Fruit fly (Drosophila melanogaster) whole organism, embryonic: ENCODE results near the gene CG13096.
A peak's percentile ranks its signal among the peaks of the same experiment; 100 is the strongest.

Source experiments
- Aef1 ChIP-seq: fragments of 200-800 bp; sonication (Bioruptor generic); IDR thresholded peaks from 3 replicates; pipeline ENCODE4 v1.3.6; 2022; ENCODE audit warnings: missing biosample characterization, missing genetic modification characterization
- Blimp-1 ChIP-seq: fragments of 200-800 bp; sonication (Bioruptor generic); optimal IDR thresholded peaks from 3 replicates; lab custom pipeline; 2018; ENCODE audit warnings: missing biosample characterization, missing genetic modification characterization, mild to moderate bottlenecking, moderate library complexity, missing genetic modification reagents
- BtbVII ChIP-seq: fragments of 200-800 bp; sonication (Bioruptor generic); optimal IDR thresholded peaks from 3 replicates; lab custom pipeline; 2017; ENCODE audit warnings: missing biosample characterization, mild to moderate bottlenecking, missing genetic modification characterization
- CG10267 ChIP-seq: fragments of 200-800 bp; sonication (Bioruptor generic); optimal IDR thresholded peaks from 2 replicates; lab custom pipeline; 2018; ENCODE audit warnings: missing biosample characterization, mild to moderate bottlenecking, missing genetic modification characterization, moderate library complexity
- CG11695 ChIP-seq: fragments of 200-800 bp; sonication (Bioruptor generic); IDR thresholded peaks from 3 replicates; pipeline ENCODE4 v1.3.6; 2022; ENCODE audit warnings: missing biosample characterization, missing genetic modification characterization
- CG13894 ChIP-seq: fragments of 200-800 bp; sonication (Bioruptor generic); optimal IDR thresholded peaks from 3 replicates; lab custom pipeline; 2018; ENCODE audit warnings: missing biosample characterization, mild to moderate bottlenecking, missing genetic modification characterization, moderate library complexity
- CG1529 ChIP-seq: fragments of 200-800 bp; sonication (Bioruptor generic); optimal IDR thresholded peaks from 3 replicates; lab custom pipeline; 2018; ENCODE audit warnings: missing biosample characterization, missing genetic modification characterization
- CG15696 ChIP-seq: fragments of 200-800 bp; sonication (Bioruptor generic); optimal IDR thresholded peaks from 2 replicates; lab custom pipeline; 2019; ENCODE audit warnings: missing biosample characterization, mild to moderate bottlenecking, missing genetic modification characterization, moderate library complexity
- CG16815 ChIP-seq: fragments of 200-800 bp; sonication (Bioruptor generic); optimal IDR thresholded peaks from 3 replicates; lab custom pipeline; 2017; ENCODE audit warnings: missing biosample characterization, mild to moderate bottlenecking, missing genetic modification characterization
- CG17829 ChIP-seq: fragments of 200-800 bp; optimal IDR thresholded peaks from 2 replicates; lab custom pipeline; 2019; ENCODE audit warnings: missing biosample characterization, mild to moderate bottlenecking, missing genetic modification characterization, moderate library complexity
- CG2712 ChIP-seq: fragments of 200-800 bp; optimal IDR thresholded peaks from 3 replicates; lab custom pipeline; 2019; ENCODE audit warnings: missing biosample characterization, mild to moderate bottlenecking, missing genetic modification characterization, moderate library complexity
- CG33557 ChIP-seq: fragments of 200-800 bp; sonication (Bioruptor generic); optimal IDR thresholded peaks from 2 replicates; lab custom pipeline; 2019; ENCODE audit warnings: missing biosample characterization, mild to moderate bottlenecking, missing genetic modification characterization, moderate library complexity
- CG7357 ChIP-seq: fragments of 200-800 bp; sonication (Bioruptor generic); IDR thresholded peaks from 3 replicates; pipeline ENCODE4 v1.3.6; 2022; ENCODE audit warnings: missing biosample characterization, missing genetic modification characterization
- CG7963 ChIP-seq: fragments of 200-800 bp; sonication (Bioruptor generic); IDR thresholded peaks from 3 replicates; pipeline ENCODE4 v1.3.6; 2022; ENCODE audit warnings: missing biosample characterization, missing genetic modification characterization; ENCODE audit not compliant: partially characterized antibody
- CG9437 ChIP-seq: fragments of 200-800 bp; sonication (Bioruptor generic); optimal IDR thresholded peaks from 2 replicates; lab custom pipeline; 2018; ENCODE audit warnings: missing biosample characterization, mild to moderate bottlenecking, missing genetic modification characterization
- CG9876 ChIP-seq: fragments of 200-800 bp; sonication (Bioruptor generic); optimal IDR thresholded peaks from 2 replicates; lab custom pipeline; 2016; ENCODE audit warnings: missing biosample characterization, missing genetic modification characterization
- Dbx ChIP-seq: fragments of 200-800 bp; sonication (Bioruptor generic); IDR thresholded peaks from 3 replicates; pipeline ENCODE4 v1.3.6; 2022; ENCODE audit warnings: missing biosample characterization, missing genetic modification characterization
- Dp ChIP-seq: fragments of 200-800 bp; sonication (Bioruptor generic); optimal IDR thresholded peaks from 2 replicates; lab custom pipeline; 2018; ENCODE audit warnings: missing biosample characterization, mild to moderate bottlenecking, missing genetic modification characterization, moderate library complexity
- Ets97D ChIP-seq: fragments of 200-800 bp; sonication (Bioruptor generic); optimal IDR thresholded peaks from 3 replicates; lab custom pipeline; 2016; ENCODE audit warnings: missing biosample characterization, missing genetic modification characterization
- Fer3 ChIP-seq: fragments of 200-800 bp; sonication (Bioruptor generic); optimal IDR thresholded peaks from 2 replicates; lab custom pipeline; 2018; ENCODE audit warnings: missing biosample characterization, mild to moderate bottlenecking, missing genetic modification characterization, moderate library complexity
- HmgZ ChIP-seq: fragments of 200-800 bp; sonication (Bioruptor generic); optimal IDR thresholded peaks from 2 replicates; lab custom pipeline; 2018; ENCODE audit warnings: missing biosample characterization, mild to moderate bottlenecking, missing genetic modification characterization
- Hr3 ChIP-seq: fragments of 200-800 bp; sonication (Bioruptor generic); optimal IDR thresholded peaks from 3 replicates; lab custom pipeline; 2016; ENCODE audit warnings: missing biosample characterization, missing genetic modification characterization
- Hr51 ChIP-seq, 2 experiments: fragments of 200-800 bp; sonication (Bioruptor generic); optimal IDR thresholded peaks; 2 replicates in 1 of 2; 3 replicates in 1 of 2; lab custom pipeline; 2016 to 2018; ENCODE audit warnings: missing biosample characterization in 2 of 2, missing genetic modification characterization in 2 of 2, mild to moderate bottlenecking in 1 of 2, moderate library complexity in 1 of 2
- Hsf ChIP-seq: fragments of 200-800 bp; sonication (Bioruptor generic); optimal IDR thresholded peaks from 3 replicates; lab custom pipeline; 2016; ENCODE audit warnings: missing biosample characterization, missing genetic modification characterization
- MTF-1 ChIP-seq: fragments of 200-800 bp; sonication (Bioruptor generic); optimal IDR thresholded peaks from 2 replicates; lab custom pipeline; 2018; ENCODE audit warnings: missing biosample characterization, mild to moderate bottlenecking, missing genetic modification characterization, borderline replicate concordance
- Med ChIP-seq: fragments of 200-800 bp; sonication (Bioruptor generic); peaks from one replicate; lab custom pipeline; 2016; ENCODE audit warnings: missing biosample characterization, missing genetic modification characterization, mild to moderate bottlenecking, inconsistent platforms, moderate library complexity
- Meics ChIP-seq: fragments of 200-800 bp; sonication (Bioruptor generic); optimal IDR thresholded peaks from 2 replicates; lab custom pipeline; 2017; ENCODE audit warnings: missing biosample characterization, mild to moderate bottlenecking, missing genetic modification characterization
- Nf-YB ChIP-seq: fragments of 200-800 bp; sonication (Bioruptor generic); optimal IDR thresholded peaks from 3 replicates; lab custom pipeline; 2019; ENCODE audit warnings: missing biosample characterization, mild to moderate bottlenecking, missing genetic modification characterization, moderate library complexity
- Pdp1 ChIP-seq, 2 experiments: fragments of 200-800 bp; sonication (Bioruptor generic); optimal IDR thresholded peaks; 3 replicates each; lab custom pipeline; 2016; ENCODE audit warnings: missing biosample characterization in 2 of 2, missing genetic modification characterization in 2 of 2, mild to moderate bottlenecking in 1 of 2, moderate library complexity in 1 of 2
- Side ChIP-seq: fragments of 200-800 bp; sonication (Bioruptor generic); optimal IDR thresholded peaks from 2 replicates; lab custom pipeline; 2016; ENCODE audit warnings: missing biosample characterization, missing genetic modification characterization
- Sin3A ChIP-seq: fragments of >200 bp; optimal IDR thresholded peaks from 2 replicates; lab custom pipeline; 2018
- Six4 ChIP-seq: fragments of 200-800 bp; sonication (Bioruptor generic); optimal IDR thresholded peaks from 2 replicates; lab custom pipeline; 2016; ENCODE audit warnings: missing biosample characterization, missing genetic modification characterization
- Sry-δ ChIP-seq: fragments of 200-800 bp; sonication (Bioruptor generic); optimal IDR thresholded peaks from 2 replicates; lab custom pipeline; 2016; ENCODE audit warnings: missing biosample characterization, missing genetic modification characterization
- Vsx1 ChIP-seq: fragments of 200-800 bp; sonication (Bioruptor generic); optimal IDR thresholded peaks from 2 replicates; lab custom pipeline; 2017; ENCODE audit warnings: missing biosample characterization, mild to moderate bottlenecking, missing genetic modification characterization, missing genetic modification reagents
- bsh ChIP-seq, 2 experiments: fragments of 200-800 bp; sonication (Bioruptor generic); optimal IDR thresholded peaks; 2 replicates each; lab custom pipeline; 2017 to 2018; ENCODE audit warnings: mild to moderate bottlenecking in 2 of 2, missing biosample characterization in 2 of 2, missing genetic modification characterization in 2 of 2, moderate library complexity in 1 of 2
- croc ChIP-seq: fragments of 200-800 bp; sonication (Bioruptor generic); conservative IDR thresholded peaks from 3 replicates; pipeline ENCODE4 v1.3.6; 2022; ENCODE audit warnings: missing biosample characterization, missing genetic modification characterization
- crol ChIP-seq: fragments of 200-800 bp; sonication (Bioruptor generic); IDR thresholded peaks from 2 replicates; pipeline ENCODE4 v1.3.6; 2022; ENCODE audit warnings: missing biosample characterization, missing genetic modification characterization
- gce ChIP-seq: fragments of 200-800 bp; sonication (Bioruptor generic); IDR thresholded peaks from 3 replicates; pipeline ENCODE4 v1.3.6; 2022; ENCODE audit warnings: missing biosample characterization, missing genetic modification characterization
- ind ChIP-seq: fragments of 200-800 bp; sonication (Bioruptor generic); optimal IDR thresholded peaks from 3 replicates; lab custom pipeline; 2016; ENCODE audit warnings: missing biosample characterization, missing genetic modification characterization
- kay ChIP-seq: fragments of 200-800 bp; sonication (Bioruptor generic); optimal IDR thresholded peaks from 2 replicates; lab custom pipeline; 2016; ENCODE audit warnings: missing biosample characterization, missing genetic modification characterization
- lbe ChIP-seq: fragments of 200-800 bp; sonication (Bioruptor generic); optimal IDR thresholded peaks from 2 replicates; lab custom pipeline; 2016; ENCODE audit warnings: missing biosample characterization, mild to moderate bottlenecking, missing genetic modification characterization
- phol ChIP-seq: fragments of 200-800 bp; sonication (Bioruptor generic); optimal IDR thresholded peaks from 3 replicates; lab custom pipeline; 2018; ENCODE audit warnings: missing biosample characterization, mild to moderate bottlenecking, missing genetic modification characterization, moderate library complexity
- schlank ChIP-seq: fragments of 200-800 bp; sonication (Bioruptor generic); optimal IDR thresholded peaks from 2 replicates; lab custom pipeline; 2018; ENCODE audit warnings: missing biosample characterization, mild to moderate bottlenecking, missing genetic modification characterization
- sens-2 ChIP-seq: fragments of 200-800 bp; sonication (Bioruptor generic); IDR thresholded peaks from 2 replicates; pipeline ENCODE4 v1.3.6; 2022; ENCODE audit warnings: missing biosample characterization, missing genetic modification characterization
- seq ChIP-seq: fragments of 200-800 bp; sonication (Bioruptor generic); IDR thresholded peaks from 2 replicates; pipeline ENCODE4 v1.3.6; 2022; ENCODE audit warnings: missing biosample characterization, missing genetic modification characterization
- sna ChIP-seq: fragments of 200-800 bp; sonication (Bioruptor generic); IDR thresholded peaks from 2 replicates; pipeline ENCODE4 v1.3.6; 2022; ENCODE audit warnings: missing biosample characterization, missing genetic modification characterization; ENCODE audit not compliant: partially characterized antibody
- sug ChIP-seq: fragments of 200-800 bp; optimal IDR thresholded peaks from 2 replicates; lab custom pipeline; 2019; ENCODE audit warnings: missing biosample characterization, mild to moderate bottlenecking, missing genetic modification characterization, moderate library complexity
- trem ChIP-seq: fragments of 200-800 bp; optimal IDR thresholded peaks from 3 replicates; lab custom pipeline; 2019; ENCODE audit warnings: missing biosample characterization, mild to moderate bottlenecking, missing genetic modification characterization, moderate library complexity
- usp ChIP-seq: fragments of >200 bp; optimal IDR thresholded peaks from 2 replicates; lab custom pipeline; 2017; ENCODE audit warnings: missing biosample characterization, missing genetic modification characterization
- vfl ChIP-seq: fragments of 200-800 bp; sonication (Bioruptor generic); optimal IDR thresholded peaks from 2 replicates; lab custom pipeline; 2016; ENCODE audit warnings: missing biosample characterization, missing genetic modification characterization

The CG13096 gene

dm6 chr2L:8461782-8462453 is 49.7 kb downstream of the CG13096 start (continued):
- peak; percentile 21 for TF ChIP-seq BtbVII (GFP tag; lab: Kevin White, UChicago)
- TF ChIP-seq Side (GFP tag; lab: Kevin White, UChicago): peak; percentile 5
- peak in 1 of 2 experiments; percentile 39 for TF ChIP-seq Pdp1 (GFP tag; optimal IDR thresholded peaks at IDR 0.05; lab: Kevin White, UChicago)
- TF ChIP-seq Fer3: peak; percentile 35
- TF ChIP-seq Nf-YB: no peak
- TF ChIP-seq HmgZ (tag; lab: Kevin White, UChicago): peak; percentile 23
- TF ChIP-seq seq (GFP tag; lab: Robert Waterston, UW): no peak
- peak; percentile 11 for TF ChIP-seq Hsf
- TF ChIP-seq phol (tag; lab: Kevin White, UChicago): peak; percentile 42
- no peak for TF ChIP-seq trem (tag; lab: Kevin White, UChicago)
- TF ChIP-seq CG15696: peak; percentile 0
- TF ChIP-seq MTF-1 (GFP tag; lab: Kevin White, UChicago): no peak
- TF ChIP-seq bsh (GFP tag; optimal IDR thresholded peaks at IDR 0.05; lab: Kevin White, UChicago): peak in 1 of 2 experiments; percentile 56
- no peak for TF ChIP-seq CG9437 (GFP tag; lab: Kevin White, UChicago)
- peak; percentile 10 for TF ChIP-seq CG10267 (tag; lab: Kevin White, UChicago)
- TF ChIP-seq crol (GFP tag; lab: Robert Waterston, UW): no peak
- TF ChIP-seq Sin3A (lab: Kevin White, UChicago): no peak
- peak; percentile 10 for TF ChIP-seq kay
- peak; percentile 64 for TF ChIP-seq Meics (GFP tag; lab: Kevin White, UChicago)
- no peak for TF ChIP-seq CG1529 (GFP tag; lab: Kevin White, UChicago)
- TF ChIP-seq vfl (GFP tag; lab: Kevin White, UChicago): no peak
- TF ChIP-seq CG33557 (GFP tag; lab: Kevin White, UChicago): no peak
- TF ChIP-seq Sry-δ (GFP tag; lab: Kevin White, UChicago): peak; percentile 18
- TF ChIP-seq Ets97D (GFP tag; lab: Kevin White, UChicago): peak; percentile 8
- TF ChIP-seq CG7357 (GFP tag; lab: Robert Waterston, UW): no peak
- TF ChIP-seq CG13894 (tag; lab: Kevin White, UChicago): peak; percentile 13
- TF ChIP-seq sna (GFP tag; lab: Robert Waterston, UW): no peak
- peak; percentile 17 for TF ChIP-seq ind (GFP tag; lab: Kevin White, UChicago)
- no peak for TF ChIP-seq croc (GFP tag; lab: Robert Waterston, UW)
- TF ChIP-seq CG2712 (tag; lab: Kevin White, UChicago): peak; percentile 48
- TF ChIP-seq Dp (GFP tag; lab: Kevin White, UChicago): no peak
- no peak for TF ChIP-seq gce (GFP tag; lab: Robert Waterston, UW)
- TF ChIP-seq schlank (tag; lab: Kevin White, UChicago): no peak
- TF ChIP-seq CG7963 (GFP tag; lab: Robert Waterston, UW): no peak
- no peak for TF ChIP-seq CG16815 (GFP tag; lab: Kevin White, UChicago)
- TF ChIP-seq CG11695: no peak
- TF ChIP-seq Six4 (GFP tag; lab: Kevin White, UChicago): no peak
- peak; percentile 81 for TF ChIP-seq Med (GFP tag; lab: Kevin White, UChicago)
- TF ChIP-seq lbe (GFP tag; lab: Kevin White, UChicago): no peak
- TF ChIP-seq CG9876 (GFP tag; lab: Kevin White, UChicago): no peak
- TF ChIP-seq usp (GFP tag; lab: Kevin White, UChicago): no peak
- peak; percentile 4 for TF ChIP-seq CG17829 (tag; lab: Kevin White, UChicago)
- TF ChIP-seq Hr51 (GFP tag; optimal IDR thresholded peaks at IDR 0.05; lab: Kevin White, UChicago): peak in 1 of 2 experiments; percentile 18
- TF ChIP-seq Vsx1 (GFP tag; lab: Kevin White, UChicago): peak; percentile 3
- peak; percentile 27; the same call in 1 of the 2 replicates for TF ChIP-seq sens-2
- TF ChIP-seq Blimp-1 (GFP tag; lab: Kevin White, UChicago): peak; percentile 44
- no peak for TF ChIP-seq Aef1 (GFP tag; lab: Robert Waterston, UW)
- peak; percentile 85 for TF ChIP-seq sug (tag; lab: Kevin White, UChicago)
- peak; percentile 28; the same call in 1 of the 3 replicates for TF ChIP-seq Dbx (GFP tag; lab: Robert Waterston, UW)
- TF ChIP-seq Hr3 (GFP tag; lab: Kevin White, UChicago): no peak
